Worm (Caenorhabditis elegans) whole organism, young adult: Measurements from ENCODE around the gene T04F8.2.
A peak's percentile ranks its signal among the peaks of the same experiment; 100 is the strongest.

ENCODE experiments used
- B0019.2 ChIP-seq: fragments of 200-800 bp; sonication (Bioruptor generic); conservative IDR thresholded peaks from 2 replicates; pipeline ENCODE4 v1.3.6; 2022; ENCODE audit warnings: missing genetic modification reagents, missing genetic modification characterization, missing compliant biosample characterization
- B0336.3 ChIP-seq: fragments of 200-800 bp; sonication (Bioruptor generic); IDR thresholded peaks from 2 replicates; pipeline ENCODE4 v1.3.6; 2022; ENCODE audit warnings: missing genetic modification characterization, missing compliant biosample characterization
- C17E4.6 ChIP-seq: fragments of 200-800 bp; sonication (Bioruptor generic); IDR thresholded peaks from 2 replicates; pipeline ENCODE4 v1.3.6; 2022; ENCODE audit warnings: missing genetic modification reagents, missing genetic modification characterization, missing compliant biosample characterization
- F10E7.11 ChIP-seq: sonication (generic microtip); optimal IDR thresholded peaks from 2 replicates; lab custom pipeline; 2017; ENCODE audit warnings: mild to moderate bottlenecking, missing genetic modification characterization, moderate library complexity, missing compliant biosample characterization
- F22D6.2 ChIP-seq: sonication (generic microtip); optimal IDR thresholded peaks from 2 replicates; lab custom pipeline; 2016; ENCODE audit warnings: mild to moderate bottlenecking, missing genetic modification characterization, missing compliant biosample characterization
- F23B12.7 ChIP-seq: sonication (generic microtip); optimal IDR thresholded peaks from 2 replicates; lab custom pipeline; 2017; ENCODE audit warnings: missing genetic modification characterization, mild to moderate bottlenecking, missing compliant biosample characterization, antibody characterized with exemption, moderate library complexity; ENCODE audit not compliant: insufficient read depth
- F37B4.10 ChIP-seq: fragments of 200-800 bp; sonication (Bioruptor generic); IDR thresholded peaks from 2 replicates; pipeline ENCODE4 v1.3.6; 2022; ENCODE audit warnings: missing genetic modification characterization, missing compliant biosample characterization
- F57A8.1 ChIP-seq: fragments of 200-800 bp; sonication (Bioruptor generic); optimal IDR thresholded peaks from 2 replicates; lab custom pipeline; 2018; ENCODE audit warnings: mild to moderate bottlenecking, missing genetic modification characterization, moderate library complexity, missing compliant biosample characterization
- K11D2.4 ChIP-seq: fragments of 200-800 bp; sonication (Bioruptor generic); IDR thresholded peaks from 2 replicates; pipeline ENCODE4 v1.3.6; 2022; ENCODE audit warnings: missing genetic modification reagents, missing genetic modification characterization, missing compliant biosample characterization
- K12H6.12 ChIP-seq: fragments of 200-800 bp; sonication (Bioruptor generic); optimal IDR thresholded peaks from 2 replicates; lab custom pipeline; 2018; ENCODE audit warnings: mild to moderate bottlenecking, missing genetic modification characterization, missing compliant biosample characterization
- T07F8.4 ChIP-seq: sonication (generic microtip); optimal IDR thresholded peaks from 2 replicates; lab custom pipeline; 2016; ENCODE audit warnings: mild to moderate bottlenecking, missing genetic modification characterization, moderate library complexity, missing compliant biosample characterization
- ZK185.1 ChIP-seq: sonication (generic microtip); optimal IDR thresholded peaks from 2 replicates; lab custom pipeline; 2016; ENCODE audit warnings: mild to moderate bottlenecking, missing genetic modification characterization, missing compliant biosample characterization; ENCODE audit not compliant: poor library complexity, severe bottlenecking
- akir-1 ChIP-seq: fragments of 200-800 bp; sonication (Bioruptor generic); optimal IDR thresholded peaks from 2 replicates; lab custom pipeline; 2018; ENCODE audit warnings: mild to moderate bottlenecking, missing genetic modification characterization, moderate library complexity, missing compliant biosample characterization
- ama-1 ChIP-seq, 3 experiments: fragments of 150-350 bp in 1 of 3; sonication (generic microtip) in 2 of 3; optimal IDR thresholded peaks; 2 replicates each; lab custom pipeline; 2014 to 2018; ENCODE audit warnings: missing biosample characterization in 2 of 3, missing genetic modification characterization in 2 of 3, missing genetic modification reagents in 2 of 3
- aptf-3 ChIP-seq: fragments of 200-800 bp; sonication (Bioruptor generic); IDR thresholded peaks from 2 replicates; pipeline ENCODE4 v1.3.6; 2022; ENCODE audit warnings: missing genetic modification characterization, missing compliant biosample characterization
- attf-3 ChIP-seq: fragments of 200-800 bp; sonication (Bioruptor generic); conservative IDR thresholded peaks from 2 replicates; pipeline ENCODE4 v1.3.6; 2022; ENCODE audit warnings: missing genetic modification reagents, missing genetic modification characterization, missing compliant biosample characterization
- bed-1 ChIP-seq: fragments of 200-800 bp; sonication (Bioruptor generic); IDR thresholded peaks from 2 replicates; pipeline ENCODE4 v1.3.6; 2022; ENCODE audit warnings: missing genetic modification reagents, missing genetic modification characterization, missing compliant biosample characterization
- ccch-3 ChIP-seq: fragments of 200-800 bp; sonication (Bioruptor generic); optimal IDR thresholded peaks from 2 replicates; lab custom pipeline; 2018; ENCODE audit warnings: mild to moderate bottlenecking, missing genetic modification characterization, missing compliant biosample characterization
- cebp-1 ChIP-seq, 2 experiments: fragments of 200-800 bp in 1 of 2; sonication (Bioruptor generic) in 1 of 2; sonication (generic microtip) in 1 of 2; IDR thresholded peaks in 1 of 2; optimal IDR thresholded peaks in 1 of 2; 2 replicates each; pipeline versions ENCODE4 v1.3.6 to Lab custom; 2017 to 2022; ENCODE audit warnings: missing compliant biosample characterization in 2 of 2, missing genetic modification characterization in 2 of 2, mild to moderate bottlenecking in 1 of 2, missing genetic modification reagents in 1 of 2, moderate library complexity in 1 of 2
- cebp-2 ChIP-seq: fragments of 200-800 bp; sonication (Bioruptor generic); IDR thresholded peaks from 2 replicates; pipeline ENCODE4 v1.3.6; 2022; ENCODE audit warnings: missing genetic modification characterization, missing compliant biosample characterization
- ceh-40 ChIP-seq: fragments of 200-800 bp; sonication (Bioruptor generic); IDR thresholded peaks from 2 replicates; pipeline ENCODE4 v1.3.6; 2022; ENCODE audit warnings: missing genetic modification characterization, missing compliant biosample characterization
- ceh-58 ChIP-seq: fragments of 200-800 bp; sonication (Bioruptor generic); IDR thresholded peaks from 2 replicates; pipeline ENCODE4 v1.3.6; 2022; ENCODE audit warnings: missing genetic modification characterization, missing compliant biosample characterization
- dox-1 ChIP-seq: fragments of 200-800 bp; sonication (Bioruptor generic); IDR thresholded peaks from 2 replicates; pipeline ENCODE4 v1.3.6; 2022; ENCODE audit warnings: missing genetic modification reagents, missing genetic modification characterization, missing compliant biosample characterization
- egl-18 ChIP-seq: fragments of 200-800 bp; sonication (Bioruptor generic); IDR thresholded peaks from 2 replicates; pipeline ENCODE4 v1.3.6; 2022; ENCODE audit warnings: missing genetic modification reagents, missing genetic modification characterization, missing compliant biosample characterization
- egl-44 ChIP-seq: fragments of 200-800 bp; sonication (Bioruptor generic); IDR thresholded peaks from 2 replicates; pipeline ENCODE4 v1.3.6; 2022; ENCODE audit warnings: missing genetic modification reagents, missing genetic modification characterization, missing compliant biosample characterization
- hlh-12 ChIP-seq: sonication (generic microtip); optimal IDR thresholded peaks from 2 replicates; lab custom pipeline; 2016; ENCODE audit warnings: missing genetic modification characterization, missing compliant biosample characterization
- hlh-26 ChIP-seq: fragments of 200-800 bp; sonication (Bioruptor generic); conservative IDR thresholded peaks from 2 replicates; pipeline ENCODE4 v1.3.6; 2022; ENCODE audit warnings: missing genetic modification reagents, missing genetic modification characterization, missing compliant biosample characterization
- hmg-1.2 ChIP-seq: fragments of 200-800 bp; sonication (Bioruptor generic); IDR thresholded peaks from 2 replicates; pipeline ENCODE4 v1.3.6; 2022; ENCODE audit warnings: missing genetic modification reagents, missing genetic modification characterization, missing compliant biosample characterization
- hrde-1 ChIP-seq: sonication (generic microtip); optimal IDR thresholded peaks from 2 replicates; lab custom pipeline; 2016; ENCODE audit warnings: missing genetic modification characterization, mild to moderate bottlenecking, missing compliant biosample characterization, moderate library complexity, missing genotype, missing genetic modification reagents, borderline replicate concordance
- lin-54 ChIP-seq: fragments of 200-800 bp; sonication (Bioruptor generic); optimal IDR thresholded peaks from 2 replicates; lab custom pipeline; 2018; ENCODE audit warnings: mild to moderate bottlenecking, missing genetic modification characterization, missing compliant biosample characterization
- madf-3 ChIP-seq: fragments of 200-800 bp; sonication (Bioruptor generic); IDR thresholded peaks from 2 replicates; pipeline ENCODE4 v1.3.6; 2022; ENCODE audit warnings: missing genetic modification reagents, missing genetic modification characterization, missing compliant biosample characterization
- mcd-1 ChIP-seq: fragments of 200-800 bp; sonication (Bioruptor generic); IDR thresholded peaks from 2 replicates; pipeline ENCODE4 v1.3.6; 2022; ENCODE audit warnings: missing genetic modification reagents, missing genetic modification characterization, missing compliant biosample characterization
- mes-4 ChIP-seq: sonication (generic microtip); optimal IDR thresholded peaks from 2 replicates; lab custom pipeline; 2016; ENCODE audit warnings: missing genotype, missing genetic modification characterization, missing compliant biosample characterization
- mxl-1 ChIP-seq: sonication (generic microtip); optimal IDR thresholded peaks from 2 replicates; lab custom pipeline; 2016; ENCODE audit warnings: missing genetic modification characterization, missing compliant biosample characterization
- nfyb-1 ChIP-seq: fragments of 200-800 bp; sonication (Bioruptor generic); IDR thresholded peaks from 2 replicates; pipeline ENCODE4 v1.3.6; 2022; ENCODE audit warnings: missing genetic modification reagents, missing genetic modification characterization, missing compliant biosample characterization
- nhr-179 ChIP-seq: sonication (generic microtip); optimal IDR thresholded peaks from 2 replicates; lab custom pipeline; 2016; ENCODE audit warnings: mild to moderate bottlenecking, missing genetic modification characterization, missing compliant biosample characterization
- nhr-90 ChIP-seq: sonication (generic microtip); optimal IDR thresholded peaks from 2 replicates; lab custom pipeline; 2016; ENCODE audit warnings: missing genotype, mild to moderate bottlenecking, missing genetic modification characterization, missing compliant biosample characterization
- rec-8 ChIP-seq, 2 experiments: sonication (generic microtip); optimal IDR thresholded peaks; 2 replicates each; lab custom pipeline; 2016; ENCODE audit warnings: mild to moderate bottlenecking in 2 of 2, missing genetic modification characterization in 2 of 2, missing genetic modification reagents in 2 of 2, missing genotype in 2 of 2, missing biosample characterization in 1 of 2, missing compliant biosample characterization in 1 of 2, moderate library complexity in 1 of 2
- repo-1 ChIP-seq: sonication (generic microtip); optimal IDR thresholded peaks from 2 replicates; lab custom pipeline; 2017; ENCODE audit warnings: mild to moderate bottlenecking, missing genetic modification characterization, missing compliant biosample characterization
- sdz-38 ChIP-seq: sonication (generic microtip); optimal IDR thresholded peaks from 2 replicates; lab custom pipeline; 2016; ENCODE audit warnings: missing genotype, missing genetic modification characterization, missing compliant biosample characterization
- snpc-1.1 ChIP-seq: sonication (generic microtip); optimal IDR thresholded peaks from 2 replicates; lab custom pipeline; 2017; ENCODE audit warnings: missing genetic modification characterization, mild to moderate bottlenecking, missing compliant biosample characterization, antibody characterized with exemption, moderate library complexity, missing genotype, missing genetic modification reagents; ENCODE audit not compliant: insufficient read depth
- snpc-3.4 ChIP-seq: sonication (generic microtip); optimal IDR thresholded peaks from 2 replicates; lab custom pipeline; 2017; ENCODE audit warnings: missing genetic modification characterization, mild to moderate bottlenecking, missing compliant biosample characterization, antibody characterized with exemption, moderate library complexity, missing genotype, missing genetic modification reagents
- snpc-4 ChIP-seq, 5 experiments: fragments of 150-350 bp in 1 of 5; sonication (generic microtip) in 4 of 5; optimal IDR thresholded peaks; 2 replicates each; lab custom pipeline; 2014 to 2018; ENCODE audit warnings: missing genetic modification characterization in 5 of 5, missing biosample characterization in 3 of 5, antibody characterized with exemption in 2 of 5, mild to moderate bottlenecking in 2 of 5, missing compliant biosample characterization in 2 of 5, missing genotype in 2 of 5, moderate library complexity in 2 of 5, missing genetic modification reagents in 1 of 5
- tlf-1 ChIP-seq: fragments of 200-800 bp; sonication (Bioruptor generic); optimal IDR thresholded peaks from 2 replicates; lab custom pipeline; 2018; ENCODE audit warnings: mild to moderate bottlenecking, missing genetic modification characterization, missing compliant biosample characterization
- zfh-2 ChIP-seq: fragments of 200-800 bp; sonication (Bioruptor generic); conservative IDR thresholded peaks from 2 replicates; pipeline ENCODE4 v1.3.6; 2022; ENCODE audit warnings: missing genetic modification reagents, missing genetic modification characterization, missing compliant biosample characterization
- ztf-25 ChIP-seq: fragments of 200-800 bp; sonication (Bioruptor generic); IDR thresholded peaks from 2 replicates; pipeline ENCODE4 v1.3.6; 2022; ENCODE audit warnings: missing genetic modification reagents, missing genetic modification characterization, missing compliant biosample characterization
- ztf-6 ChIP-seq: fragments of 200-800 bp; sonication (Bioruptor generic); IDR thresholded peaks from 2 replicates; pipeline ENCODE4 v1.3.6; 2022; ENCODE audit warnings: missing genetic modification reagents, missing genetic modification characterization, missing compliant biosample characterization

The T04F8.2 gene

DNA sequence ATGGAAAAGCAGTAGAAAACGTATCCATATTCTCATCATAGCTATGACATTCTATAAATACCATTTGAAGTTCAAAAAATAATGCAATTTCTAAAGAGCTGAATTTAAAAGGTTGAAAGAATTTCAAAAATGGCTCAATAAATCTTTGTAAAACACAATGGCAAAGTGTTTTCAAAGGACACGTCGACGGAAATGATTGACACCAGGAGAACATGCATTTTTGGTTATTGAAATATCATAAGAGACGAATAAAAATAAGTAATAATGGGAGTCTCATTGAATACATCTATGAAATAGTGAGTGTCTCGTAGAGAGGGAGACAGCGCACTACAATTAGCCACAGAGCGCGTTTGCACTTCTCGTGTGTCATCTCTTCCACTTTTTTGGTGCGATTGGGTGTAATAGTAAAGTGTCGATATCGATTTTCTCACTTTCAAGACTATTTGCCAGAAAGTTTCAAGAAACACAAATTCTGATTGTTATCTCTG lies at the start of gene T04F8.2:
T04F8.2 (minus strand) TSS at position 51 of the 488 bp plus-strand sequence.
- TF ChIP-seq aptf-3 (no peak), zfh-2 (GFP tag; lab: Robert Waterston, UW) (no peak), F23B12.7 (peak; percentile 53), nhr-179 (tag; lab: Kevin White, UChicago) (no peak), K11D2.4 (GFP tag; lab: Robert Waterston, UW) (no peak), cebp-1 (GFP tag; IDR thresholded peaks at IDR 0.05; lab: Robert Waterston, UW) (no peak), cebp-1 (tag; optimal IDR thresholded peaks at IDR 0.05; lab: Kevin White, UChicago) (peak; percentile 67), ama-1 (optimal IDR thresholded peaks at IDR 0.05; lab: Kevin White, UChicago) (no peak), ama-1 (GFP tag; optimal IDR thresholded peaks at IDR 0.05; lab: Kevin White, UChicago) (no peak), K12H6.12 (tag; lab: Kevin White, UChicago) (no peak), tlf-1 (GFP tag; lab: Kevin White, UChicago) (no peak), ztf-25 (GFP tag; lab: Robert Waterston, UW) (no peak), lin-54 (no peak), mcd-1 (peak; percentile 92), hmg-1.2 (GFP tag; lab: Robert Waterston, UW) (peak; percentile 40; the same call in 1 of the 2 replicates), cebp-2 (no peak), ceh-40 (no peak), nfyb-1 (GFP tag; lab: Robert Waterston, UW) (no peak), F57A8.1 (GFP tag; lab: Kevin White, UChicago) (no peak), hlh-26 (GFP tag; lab: Robert Waterston, UW) (no peak), C17E4.6 (GFP tag; lab: Robert Waterston, UW) (no peak), egl-44 (no peak), nhr-90 (no peak), egl-18 (GFP tag; lab: Robert Waterston, UW) (no peak), ceh-58 (GFP tag; lab: Robert Waterston, UW) (no peak), ccch-3 (GFP tag; lab: Kevin White, UChicago) (no peak), snpc-3.4 (tag; lab: Kevin White, UChicago) (no peak), ZK185.1 (tag; lab: Kevin White, UChicago) (peak; percentile 64), F22D6.2 (no peak), B0019.2 (GFP tag; lab: Robert Waterston, UW) (no peak), mxl-1 (tag; lab: Kevin White, UChicago) (no peak), dox-1 (GFP tag; lab: Robert Waterston, UW) (peak; percentile 52; the same call in 1 of the 2 replicates), rec-8 (tag; optimal IDR thresholded peaks at IDR 0.05; lab: Kevin White, UChicago) (no peak), F10E7.11 (tag; lab: Kevin White, UChicago) (no peak), snpc-1.1 (tag; lab: Kevin White, UChicago) (no peak), akir-1 (GFP tag; lab: Kevin White, UChicago) (no peak), F37B4.10 (no peak), bed-1 (GFP tag; lab: Robert Waterston, UW) (no peak), B0336.3 (GFP tag; lab: Robert Waterston, UW) (no peak), snpc-4 (GFP tag; optimal IDR thresholded peaks at IDR 0.05; lab: Kevin White, UChicago) (no peak), snpc-4 (tag; optimal IDR thresholded peaks at IDR 0.05; lab: Kevin White, UChicago) (peak in 1 of 4 experiments; percentile 32), T07F8.4 (tag; lab: Kevin White, UChicago) (no peak), hlh-12 (tag; lab: Kevin White, UChicago) (no peak), madf-3 (GFP tag; lab: Robert Waterston, UW) (no peak), mes-4 (tag; lab: Kevin White, UChicago) (no peak), attf-3 (GFP tag; lab: Robert Waterston, UW) (no peak), ztf-6 (GFP tag; lab: Robert Waterston, UW) (no peak), sdz-38 (tag; lab: Kevin White, UChicago) (no peak), repo-1 (tag; lab: Kevin White, UChicago) (no peak), hrde-1 (tag; lab: Kevin White, UChicago) (no peak)
